Fruit fly (Drosophila melanogaster): Measurements from ENCODE around the gene C1GalTA.

- TF ChIP-seq psq (GFP tag; optimal IDR thresholded peaks at IDR 0.05) (no peak), lola (GFP tag; optimal IDR thresholded peaks at IDR 0.05) (no peak), dl (GFP tag; optimal IDR thresholded peaks at IDR 0.05; ENCODE audit: insufficient read depth in 1 of 2, partially characterized antibody in 2 of 2) (no peak), Dif (GFP tag; optimal IDR thresholded peaks at IDR 0.05; ENCODE audit: partially characterized antibody) (no peak), OdsH (GFP tag; optimal IDR thresholded peaks at IDR 0.05) (no peak), pan (optimal IDR thresholded peaks at IDR 0.05) (no peak), Mio (GFP tag; optimal IDR thresholded peaks at IDR 0.05) (no peak)
These were observed 40.6 kb upstream of the C1GalTA start, which contains the start of gene CG9555 for dm6 chr2L:8991583-8991982.

Measured in whole organism, wandering third instar larva.